Fruit fly (Drosophila melanogaster) whole organism, embryonic: ENCODE results near the gene cindr.

Experiments
- Aef1 ChIP-seq: fragments of 200-800 bp; sonication (Bioruptor generic); IDR thresholded peaks from 3 replicates; pipeline ENCODE4 v1.3.6; 2022; ENCODE audit warnings: missing biosample characterization, missing genetic modification characterization
- Antp ChIP-seq: fragments of 200-800 bp; sonication (Bioruptor generic); optimal IDR thresholded peaks from 3 replicates; lab custom pipeline; 2016; ENCODE audit warnings: missing biosample characterization, missing genetic modification characterization
- Asciz ChIP-seq: fragments of 200-800 bp; sonication (Bioruptor generic); optimal IDR thresholded peaks from 2 replicates; lab custom pipeline; 2017; ENCODE audit warnings: missing biosample characterization, mild to moderate bottlenecking, missing genetic modification characterization, missing genetic modification reagents
- Blimp-1 ChIP-seq: fragments of 200-800 bp; sonication (Bioruptor generic); optimal IDR thresholded peaks from 3 replicates; lab custom pipeline; 2018; ENCODE audit warnings: missing biosample characterization, missing genetic modification characterization, mild to moderate bottlenecking, moderate library complexity, missing genetic modification reagents
- CG10959 ChIP-seq: fragments of 200-800 bp; sonication (Bioruptor generic); IDR thresholded peaks from 2 replicates; pipeline ENCODE4 v1.3.6; 2022; ENCODE audit warnings: missing biosample characterization, missing genetic modification characterization
- CG11093 ChIP-seq: fragments of 200-800 bp; sonication (Bioruptor generic); IDR thresholded peaks from 3 replicates; pipeline ENCODE4 v1.3.6; 2022; ENCODE audit warnings: missing biosample characterization, missing genetic modification characterization
- CG11504 ChIP-seq: fragments of 200-800 bp; sonication (Bioruptor generic); optimal IDR thresholded peaks from 3 replicates; lab custom pipeline; 2019; ENCODE audit warnings: missing biosample characterization, mild to moderate bottlenecking, missing genetic modification characterization, moderate library complexity
- CG11723 ChIP-seq: fragments of 200-800 bp; sonication (Bioruptor generic); optimal IDR thresholded peaks from 2 replicates; lab custom pipeline; 2017; ENCODE audit warnings: missing biosample characterization, mild to moderate bottlenecking, missing genetic modification characterization
- CG14014 ChIP-seq: fragments of 200-800 bp; sonication (Bioruptor generic); IDR thresholded peaks from 2 replicates; pipeline ENCODE4 v1.3.6; 2022; ENCODE audit warnings: missing biosample characterization, missing genetic modification characterization
- CG14667 ChIP-seq: fragments of 200-800 bp; sonication (Bioruptor generic); IDR thresholded peaks from 2 replicates; pipeline ENCODE4 v1.3.6; 2022; ENCODE audit warnings: missing biosample characterization, missing genetic modification characterization
- CG17328 ChIP-seq: fragments of 200-800 bp; sonication (Bioruptor generic); IDR thresholded peaks from 2 replicates; pipeline ENCODE4 v1.3.6; 2022; ENCODE audit warnings: missing biosample characterization, missing genetic modification characterization
- CG32772 ChIP-seq: fragments of 200-800 bp; sonication (Bioruptor generic); IDR thresholded peaks from 2 replicates; pipeline ENCODE4 v1.3.6; 2022; ENCODE audit warnings: missing biosample characterization, missing genetic modification characterization
- CG33557 ChIP-seq: fragments of 200-800 bp; sonication (Bioruptor generic); optimal IDR thresholded peaks from 2 replicates; lab custom pipeline; 2019; ENCODE audit warnings: missing biosample characterization, mild to moderate bottlenecking, missing genetic modification characterization, moderate library complexity
- CG3838 ChIP-seq: fragments of 200-800 bp; sonication (Bioruptor generic); optimal IDR thresholded peaks from 3 replicates; lab custom pipeline; 2016; ENCODE audit warnings: missing biosample characterization, missing genetic modification characterization
- CG4282 ChIP-seq: fragments of 200-800 bp; sonication (Bioruptor generic); optimal IDR thresholded peaks from 2 replicates; lab custom pipeline; 2016; ENCODE audit warnings: missing biosample characterization, missing genetic modification characterization
- CG4360 ChIP-seq: fragments of 200-800 bp; sonication (Bioruptor generic); IDR thresholded peaks from 2 replicates; pipeline ENCODE4 v1.3.6; 2022; ENCODE audit warnings: missing biosample characterization, missing genetic modification characterization
- CG4730 ChIP-seq: fragments of 200-800 bp; sonication (Bioruptor generic); IDR thresholded peaks from 2 replicates; pipeline ENCODE4 v1.3.6; 2022; ENCODE audit warnings: missing biosample characterization, missing genetic modification characterization
- CG5245 ChIP-seq: fragments of 200-800 bp; sonication (Bioruptor generic); optimal IDR thresholded peaks from 3 replicates; lab custom pipeline; 2016; ENCODE audit warnings: missing biosample characterization, missing genetic modification characterization
- CG6175 ChIP-seq: fragments of 200-800 bp; sonication (Bioruptor generic); IDR thresholded peaks from 3 replicates; pipeline ENCODE4 v1.3.6; 2022; ENCODE audit warnings: missing biosample characterization, missing genetic modification characterization
- CG7372 ChIP-seq: fragments of 200-800 bp; sonication (Bioruptor generic); IDR thresholded peaks from 2 replicates; pipeline ENCODE4 v1.3.6; 2022; ENCODE audit warnings: missing biosample characterization, missing genetic modification characterization
- CG7839 ChIP-seq: fragments of 200-800 bp; sonication (Bioruptor generic); optimal IDR thresholded peaks from 3 replicates; lab custom pipeline; 2018; ENCODE audit warnings: missing biosample characterization, mild to moderate bottlenecking, missing genetic modification characterization, moderate library complexity
- CG8388 ChIP-seq: fragments of 200-800 bp; sonication (Bioruptor generic); optimal IDR thresholded peaks from 2 replicates; lab custom pipeline; 2019; ENCODE audit warnings: missing biosample characterization, mild to moderate bottlenecking, missing genetic modification characterization, moderate library complexity
- CG9609 ChIP-seq: fragments of 200-800 bp; sonication (Bioruptor generic); optimal IDR thresholded peaks from 3 replicates; lab custom pipeline; 2016; ENCODE audit warnings: missing biosample characterization, missing genetic modification characterization
- CHES-1-like ChIP-seq: fragments of 200-800 bp; sonication (Bioruptor generic); optimal IDR thresholded peaks from 2 replicates; lab custom pipeline; 2016; ENCODE audit warnings: missing biosample characterization, missing genetic modification characterization
- Chrac-16 ChIP-seq: fragments of 200-800 bp; sonication (Bioruptor generic); optimal IDR thresholded peaks from 3 replicates; lab custom pipeline; 2016; ENCODE audit warnings: missing biosample characterization, missing genetic modification characterization
- CoRest ChIP-seq: fragments of 200-800 bp; sonication (Bioruptor generic); optimal IDR thresholded peaks from 3 replicates; lab custom pipeline; 2018; ENCODE audit warnings: missing biosample characterization, mild to moderate bottlenecking, missing genetic modification characterization, moderate library complexity
- D19B ChIP-seq: fragments of 200-800 bp; sonication (Bioruptor generic); optimal IDR thresholded peaks from 2 replicates; lab custom pipeline; 2017; ENCODE audit warnings: missing biosample characterization, mild to moderate bottlenecking, missing genetic modification characterization
- Dek ChIP-seq: fragments of 200-800 bp; sonication (Bioruptor generic); optimal IDR thresholded peaks from 3 replicates; lab custom pipeline; 2019; ENCODE audit warnings: missing biosample characterization, mild to moderate bottlenecking, missing genetic modification characterization, moderate library complexity
- Hr51 ChIP-seq, 2 experiments: fragments of 200-800 bp; sonication (Bioruptor generic); optimal IDR thresholded peaks; 2 replicates in 1 of 2; 3 replicates in 1 of 2; lab custom pipeline; 2016 to 2018; ENCODE audit warnings: missing biosample characterization in 2 of 2, missing genetic modification characterization in 2 of 2, mild to moderate bottlenecking in 1 of 2, moderate library complexity in 1 of 2
- Nf-YC ChIP-seq: fragments of 200-800 bp; optimal IDR thresholded peaks from 3 replicates; lab custom pipeline; 2019; ENCODE audit warnings: missing biosample characterization, mild to moderate bottlenecking, missing genetic modification characterization, moderate library complexity
- Xbp1 ChIP-seq: fragments of 200-800 bp; sonication (Bioruptor generic); optimal IDR thresholded peaks from 3 replicates; lab custom pipeline; 2016; ENCODE audit warnings: missing biosample characterization, mild to moderate bottlenecking, missing genetic modification characterization
- al ChIP-seq: fragments of 200-800 bp; sonication (Bioruptor generic); IDR thresholded peaks from 2 replicates; pipeline ENCODE4 v1.3.6; 2022; ENCODE audit warnings: missing biosample characterization, missing genetic modification characterization
- ap ChIP-seq: fragments of 200-800 bp; sonication (Bioruptor generic); IDR thresholded peaks from 2 replicates; pipeline ENCODE4 v1.3.6; 2022; ENCODE audit warnings: missing biosample characterization, missing genetic modification characterization
- crol ChIP-seq: fragments of 200-800 bp; sonication (Bioruptor generic); IDR thresholded peaks from 2 replicates; pipeline ENCODE4 v1.3.6; 2022; ENCODE audit warnings: missing biosample characterization, missing genetic modification characterization
- dmrt11E ChIP-seq: fragments of 200-800 bp; sonication (Bioruptor generic); optimal IDR thresholded peaks from 3 replicates; lab custom pipeline; 2018; ENCODE audit warnings: missing biosample characterization, mild to moderate bottlenecking, missing genetic modification characterization, moderate library complexity
- gfzf ChIP-seq: fragments of 200-800 bp; sonication (Bioruptor generic); optimal IDR thresholded peaks from 2 replicates; lab custom pipeline; 2016; ENCODE audit warnings: missing biosample characterization, mild to moderate bottlenecking, missing genetic modification characterization, moderate library complexity
- grau ChIP-seq: fragments of 200-800 bp; optimal IDR thresholded peaks from 3 replicates; lab custom pipeline; 2019; ENCODE audit warnings: missing biosample characterization, mild to moderate bottlenecking, missing genetic modification characterization, moderate library complexity
- h ChIP-seq: fragments of >200 bp; optimal IDR thresholded peaks from 2 replicates; lab custom pipeline; 2017
- hth ChIP-seq: fragments of >200 bp; optimal IDR thresholded peaks from 2 replicates; lab custom pipeline; 2017; ENCODE audit warnings: inconsistent platforms
- jing ChIP-seq: fragments of 200-800 bp; sonication (Bioruptor generic); optimal IDR thresholded peaks from 2 replicates; lab custom pipeline; 2018; ENCODE audit warnings: missing biosample characterization, mild to moderate bottlenecking, missing genetic modification characterization
- lilli ChIP-seq: fragments of 200-800 bp; sonication (Bioruptor generic); optimal IDR thresholded peaks from 3 replicates; lab custom pipeline; 2016; ENCODE audit warnings: missing biosample characterization, missing genetic modification characterization
- nerfin-1 ChIP-seq: fragments of 200-800 bp; sonication (Bioruptor generic); optimal IDR thresholded peaks from 3 replicates; lab custom pipeline; 2019; ENCODE audit warnings: missing biosample characterization, mild to moderate bottlenecking, missing genetic modification characterization, moderate library complexity
- pan ChIP-seq, 4 experiments: fragments of >200 bp in 3 of 4; fragments of 200-800 bp in 1 of 4; sonication (Bioruptor generic) in 1 of 4; optimal IDR thresholded peaks in 3 of 4; IDR thresholded peaks in 1 of 4; 2 replicates each; pipeline versions ENCODE4 v1.3.6 to Lab custom; 2017 to 2022; ENCODE audit warnings: missing biosample characterization in 2 of 4, missing genetic modification characterization in 2 of 4, mixed read lengths in 1 of 4
- prd ChIP-seq, 3 experiments: fragments of >200 bp in 2 of 3; fragments of 200-800 bp in 1 of 3; sonication (Bioruptor generic) in 1 of 3; optimal IDR thresholded peaks in 2 of 3; IDR thresholded peaks in 1 of 3; 2 replicates in 2 of 3; 3 replicates in 1 of 3; pipeline versions ENCODE4 v1.3.6 to Lab custom; 2017 to 2022; ENCODE audit warnings: missing biosample characterization in 1 of 3, missing genetic modification characterization in 1 of 3
- ranshi ChIP-seq: fragments of 200-800 bp; sonication (Bioruptor generic); IDR thresholded peaks from 2 replicates; pipeline ENCODE4 v1.3.6; 2022; ENCODE audit warnings: missing biosample characterization, missing genetic modification characterization
- seq ChIP-seq: fragments of 200-800 bp; sonication (Bioruptor generic); IDR thresholded peaks from 2 replicates; pipeline ENCODE4 v1.3.6; 2022; ENCODE audit warnings: missing biosample characterization, missing genetic modification characterization
- stwl ChIP-seq: fragments of 200-800 bp; sonication (Bioruptor generic); optimal IDR thresholded peaks from 3 replicates; lab custom pipeline; 2018; ENCODE audit warnings: missing biosample characterization, mild to moderate bottlenecking, missing genetic modification characterization, moderate library complexity
- tap ChIP-seq: fragments of 200-800 bp; optimal IDR thresholded peaks from 3 replicates; lab custom pipeline; 2019; ENCODE audit warnings: missing biosample characterization, mild to moderate bottlenecking, missing genetic modification characterization, moderate library complexity
- tin ChIP-seq: fragments of 200-800 bp; sonication (Bioruptor generic); optimal IDR thresholded peaks from 3 replicates; lab custom pipeline; 2016; ENCODE audit warnings: missing biosample characterization, missing genetic modification characterization
- zf30C ChIP-seq: fragments of 200-800 bp; sonication (Bioruptor generic); optimal IDR thresholded peaks from 3 replicates; lab custom pipeline; 2018; ENCODE audit warnings: missing biosample characterization, mild to moderate bottlenecking, missing genetic modification characterization

Gene cindr

DNA sequence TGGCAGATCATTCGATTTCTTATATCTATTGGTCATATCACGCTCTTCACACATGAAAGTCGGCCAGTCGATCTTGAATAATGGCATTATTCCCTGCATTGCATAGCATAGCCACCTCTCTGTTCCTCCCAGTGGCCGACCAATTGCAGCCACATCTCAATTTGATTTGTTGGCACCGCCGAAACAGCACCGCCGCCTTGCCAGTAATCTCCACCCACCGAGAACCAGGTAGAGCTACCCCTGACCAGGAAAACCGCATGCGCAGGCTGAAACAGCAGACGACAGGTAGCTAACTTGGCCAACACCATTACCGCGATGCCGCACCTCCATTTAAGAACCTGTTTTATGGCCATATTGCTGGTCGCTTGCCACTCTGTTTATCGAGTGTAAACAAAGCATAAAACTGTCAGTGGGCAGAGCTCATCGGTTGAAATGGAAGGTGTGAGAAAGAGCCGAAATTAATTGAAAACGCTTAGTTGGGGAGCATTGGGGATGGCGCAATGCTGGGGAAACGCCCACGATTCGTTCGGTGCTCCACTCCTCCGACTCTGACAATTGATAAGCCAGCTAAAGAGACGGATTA lies 41.4 kb upstream of the cindr start (continued):
- TF ChIP-seq Chrac-16 (GFP tag; lab: Kevin White, UChicago) (no peak), CG7839 (tag; lab: Kevin White, UChicago) (no peak), stwl (tag; lab: Kevin White, UChicago) (no peak), prd (optimal IDR thresholded peaks at IDR 0.05; lab: Kevin White, UChicago) (no peak), prd (GFP tag; IDR thresholded peaks at IDR 0.05; lab: Robert Waterston, UW) (no peak), Blimp-1 (GFP tag; lab: Kevin White, UChicago) (peak; percentile 35), D19B (no peak), dmrt11E (tag; lab: Kevin White, UChicago) (peak; percentile 26), tap (tag; lab: Kevin White, UChicago) (no peak), seq (GFP tag; lab: Robert Waterston, UW) (0 out of 2 replicates have a peak, but pooled peaks have one; percentile 16), jing (GFP tag; lab: Kevin White, UChicago) (no peak), zf30C (GFP tag; lab: Kevin White, UChicago) (no peak), Nf-YC (tag; lab: Kevin White, UChicago) (peak; percentile 93), pan (optimal IDR thresholded peaks at IDR 0.05; lab: Kevin White, UChicago) (no peak), pan (GFP tag; optimal IDR thresholded peaks at IDR 0.05 in 1 of 2, IDR thresholded peaks at IDR 0.05 in 1 of 2) (no peak), CG8388 (no peak), tin (no peak), Asciz (GFP tag; lab: Kevin White, UChicago) (no peak), al (GFP tag; lab: Robert Waterston, UW) (no peak), CG11504 (tag; lab: Kevin White, UChicago) (no peak), CG9609 (GFP tag; lab: Kevin White, UChicago) (peak; percentile 2), CG14014 (GFP tag; lab: Robert Waterston, UW) (no peak), CG33557 (GFP tag; lab: Kevin White, UChicago) (peak; percentile 67), lilli (GFP tag; lab: Kevin White, UChicago) (no peak), CG32772 (GFP tag; lab: Robert Waterston, UW) (no peak), crol (GFP tag; lab: Robert Waterston, UW) (no peak), CG5245 (no peak), CG11723 (GFP tag; lab: Kevin White, UChicago) (peak; percentile 10), CG4282 (GFP tag; lab: Kevin White, UChicago) (no peak), Hr51 (GFP tag; optimal IDR thresholded peaks at IDR 0.05; lab: Kevin White, UChicago) (no peak), gfzf (no peak), CoRest (tag; lab: Kevin White, UChicago) (no peak), Xbp1 (no peak), hth (lab: Kevin White, UChicago) (no peak), CG17328 (GFP tag; lab: Robert Waterston, UW) (no peak), CG7372 (GFP tag; lab: Robert Waterston, UW) (no peak), CG10959 (no peak), Antp (GFP tag; lab: Kevin White, UChicago) (peak; percentile 16), Aef1 (GFP tag; lab: Robert Waterston, UW) (no peak), CG14667 (GFP tag; lab: Robert Waterston, UW) (no peak), CG4360 (GFP tag; lab: Robert Waterston, UW) (0 out of 2 replicates have a peak, but pooled peaks have one; percentile 9), grau (tag; lab: Kevin White, UChicago) (no peak), CG3838 (GFP tag; lab: Kevin White, UChicago) (no peak), ranshi (no peak), nerfin-1 (peak; percentile 17), CG6175 (GFP tag; lab: Robert Waterston, UW) (no peak), CHES-1-like (GFP tag; lab: Kevin White, UChicago) (no peak), CG11093 (GFP tag; lab: Robert Waterston, UW) (no peak), ap (GFP tag; lab: Robert Waterston, UW) (no peak), h (lab: Kevin White, UChicago) (no peak), CG4730 (no peak), Dek (no peak)
